Worm (Caenorhabditis elegans): ENCODE results near the gene T03F6.6.

ce11 chrIII:13376304-13376760, 3.8 kb downstream of the T03F6.6 start, which contains the start of gene lis-1:
- TF ChIP-seq dao-5 (tag; optimal IDR thresholded peaks at IDR 0.05) (no peak), him-1 (tag; optimal IDR thresholded peaks at IDR 0.05) (no peak)

All from whole organism, L4/young adult.